Worm (Caenorhabditis elegans): Measurements from ENCODE around the gene C33G3.5.

DNA sequence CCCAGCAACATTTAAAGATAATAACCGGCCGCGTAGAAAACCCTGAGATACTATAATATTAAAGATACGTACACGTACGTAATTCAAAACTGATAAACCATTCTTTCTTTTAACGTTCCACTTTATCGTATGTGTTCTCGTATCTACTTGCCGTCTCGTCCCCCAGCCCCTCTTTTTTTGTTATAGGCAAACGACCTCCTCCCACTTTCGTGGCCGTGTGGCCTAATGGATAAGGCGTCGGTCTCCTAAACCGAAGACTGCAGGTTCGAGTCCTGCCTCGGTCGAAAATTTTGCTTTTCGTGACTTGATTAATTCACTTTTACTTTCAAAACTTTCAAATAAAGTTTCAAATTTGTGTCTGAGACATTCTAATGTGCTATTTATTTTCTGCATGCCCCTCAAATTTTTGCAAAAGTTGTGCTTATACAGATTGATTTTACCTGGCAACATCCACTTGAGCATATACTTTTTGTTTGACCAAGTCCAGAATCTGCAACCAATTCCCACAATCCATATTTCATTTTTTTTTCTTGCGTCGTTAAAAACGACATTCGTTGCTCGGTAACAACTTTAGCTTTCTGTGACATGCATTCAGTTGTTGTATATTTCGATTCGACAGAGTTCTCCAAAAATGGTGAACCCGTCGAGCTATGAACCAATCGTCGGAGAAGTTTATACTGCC is 37.1 kb upstream of the C33G3.5 start, which contains the start of gene F28H6.7:
- TF ChIP-seq nhr-77 (tag; optimal IDR thresholded peaks at IDR 0.05) (no peak), nhr-21 (tag; optimal IDR thresholded peaks at IDR 0.05) (peak; percentile 51), fos-1 (tag; optimal IDR thresholded peaks at IDR 0.05) (peak; percentile 57), elt-1 (tag; optimal IDR thresholded peaks at IDR 0.05) (no peak), nhr-25 (tag; optimal IDR thresholded peaks at IDR 0.05) (no peak), mdl-1 (tag; optimal IDR thresholded peaks at IDR 0.05) (no peak), aly-2 (tag; optimal IDR thresholded peaks at IDR 0.05) (no peak), dmd-4 (tag; optimal IDR thresholded peaks at IDR 0.05) (no peak), nhr-237 (tag; optimal IDR thresholded peaks at IDR 0.05) (no peak), nhr-10 (tag; optimal IDR thresholded peaks at IDR 0.05) (no peak), ZK546.5 (tag; optimal IDR thresholded peaks at IDR 0.05) (no peak), ztf-11 (tag; optimal IDR thresholded peaks at IDR 0.05) (no peak)

Measured in whole organism, L2 larva.